Worm (Caenorhabditis elegans): Measurements from ENCODE around the gene R08A2.9.

Gene R08A2.9

ce11 chrV:14696604-14697307, 11.3 kb upstream of the R08A2.9 start, which contains the start of gene unc-112 (continued):
- TF ChIP-seq dox-1 (GFP tag; IDR thresholded peaks at IDR 0.05) (peak; percentile 90), ceh-40 (GFP tag; IDR thresholded peaks at IDR 0.05) (no peak), rcor-1 (GFP tag; IDR thresholded peaks at IDR 0.05) (peak; percentile 37; the same call in 1 of the 2 replicates), ztf-22 (GFP tag; optimal IDR thresholded peaks at IDR 0.05) (no peak), F22D6.2 (tag; optimal IDR thresholded peaks at IDR 0.05) (no peak), Y67H2A.10 (GFP tag; conservative IDR thresholded peaks at IDR 0.05) (no peak), ztf-18 (tag; optimal IDR thresholded peaks at IDR 0.05) (peak; percentile 48), nfyb-1 (GFP tag; IDR thresholded peaks at IDR 0.05) (0 out of 2 replicates have a peak, but pooled peaks have one; percentile 53)

- TF ChIP-seq efl-1 (GFP tag; optimal IDR thresholded peaks at IDR 0.05) (peak; percentile 9), ceh-27 (GFP tag; optimal IDR thresholded peaks at IDR 0.05) (no peak), mes-4 (tag; optimal IDR thresholded peaks at IDR 0.05) (no peak), B0336.3 (GFP tag; IDR thresholded peaks at IDR 0.05) (no peak), unc-62 (GFP tag; optimal IDR thresholded peaks at IDR 0.05) (no peak), tbx-9 (tag; optimal IDR thresholded peaks at IDR 0.05; ENCODE audit: borderline replicate concordance) (no peak), zim-3 (tag; optimal IDR thresholded peaks at IDR 0.05) (no peak), Y67H2A.10 (GFP tag; conservative IDR thresholded peaks at IDR 0.05) (no peak), madf-6 (GFP tag; IDR thresholded peaks at IDR 0.05) (peak; percentile 48; the same call in 1 of the 2 replicates), bed-2 (GFP tag; IDR thresholded peaks at IDR 0.05) (no peak), F33H1.4 (GFP tag; IDR thresholded peaks at IDR 0.05) (peak; percentile 40; the same call in 1 of the 2 replicates), ztf-25 (GFP tag; IDR thresholded peaks at IDR 0.05) (no peak), madf-8 (GFP tag; conservative IDR thresholded peaks at IDR 0.05) (no peak), lin-54 (GFP tag; optimal IDR thresholded peaks at IDR 0.05) (no peak), ceh-79 (tag; optimal IDR thresholded peaks at IDR 0.05) (no peak), hrde-1 (tag; optimal IDR thresholded peaks at IDR 0.05; ENCODE audit: borderline replicate concordance) (no peak), mcd-1 (GFP tag; IDR thresholded peaks at IDR 0.05) (no peak), F52B5.7 (tag; optimal IDR thresholded peaks at IDR 0.05) (no peak), snpc-1.1 (tag; optimal IDR thresholded peaks at IDR 0.05; ENCODE audit: insufficient read depth) (peak; percentile 19), lsl-1 (GFP tag; optimal IDR thresholded peaks at IDR 0.05) (peak; percentile 91), F39B2.1 (GFP tag; IDR thresholded peaks at IDR 0.05) (no peak)
These were observed 10.1 kb upstream of the R08A2.9 start for ce11 chrV:14698005-14698404.

- TF ChIP-seq nfya-2 (GFP tag; IDR thresholded peaks at IDR 0.05), result no peak
- TF ChIP-seq dox-1 (GFP tag; IDR thresholded peaks at IDR 0.05), result no peak
- TF ChIP-seq ztf-28 (GFP tag; IDR thresholded peaks at IDR 0.05), result no peak
- TF ChIP-seq lin-54 (GFP tag; optimal IDR thresholded peaks at IDR 0.05), result no peak
- no peak for TF ChIP-seq ekl-4 (GFP tag; IDR thresholded peaks at IDR 0.05)
- no peak for TF ChIP-seq unc-130 (GFP tag; optimal IDR thresholded peaks at IDR 0.05)
- no peak for TF ChIP-seq F10E7.11 (tag; optimal IDR thresholded peaks at IDR 0.05)
- no peak for TF ChIP-seq madf-6 (GFP tag; IDR thresholded peaks at IDR 0.05)
- TF ChIP-seq let-526 (GFP tag; IDR thresholded peaks at IDR 0.05), result no peak
These were observed 9.4 kb upstream of the R08A2.9 start, which contains the start of gene set-5 for ce11 chrV:14698666-14699065. TSS of gene set-5 (plus strand) at chrV:14698966.

ce11 chrV:14711077-14711476, 3.0 kb downstream of the R08A2.9 start, which contains the start of gene ssp-33:
TSS of gene ssp-33 (plus strand) at chrV:14711377.
- TF ChIP-seq unc-62 (GFP tag; optimal IDR thresholded peaks at IDR 0.05), result no peak
- TF ChIP-seq him-1 (tag; optimal IDR thresholded peaks at IDR 0.05), result no peak
- no peak for TF ChIP-seq C17E4.6 (GFP tag; IDR thresholded peaks at IDR 0.05)
- no peak for TF ChIP-seq ceh-27 (GFP tag; optimal IDR thresholded peaks at IDR 0.05)
